Worm (Caenorhabditis elegans) whole organism, late embryonic: ENCODE results near the gene Y47D7A.7.
A peak's percentile ranks its signal among the peaks of the same experiment; 100 is the strongest.

ENCODE experiments used
- C08G9.2 ChIP-seq: sonication (generic microtip); optimal IDR thresholded peaks from 2 replicates; lab custom pipeline; 2016; ENCODE audit warnings: mild to moderate bottlenecking, missing genetic modification characterization, moderate library complexity, missing compliant biosample characterization
- F13H6.1 ChIP-seq: sonication (generic microtip); optimal IDR thresholded peaks from 2 replicates; lab custom pipeline; 2016; ENCODE audit warnings: missing genetic modification characterization, missing compliant biosample characterization
- K02D7.2 ChIP-seq: sonication (generic microtip); optimal IDR thresholded peaks from 2 replicates; lab custom pipeline; 2017; ENCODE audit warnings: mild to moderate bottlenecking, missing genetic modification characterization, missing compliant biosample characterization
- T23F11.4 ChIP-seq: fragments of 200-800 bp; sonication (Bioruptor generic); optimal IDR thresholded peaks from 2 replicates; lab custom pipeline; 2018; ENCODE audit warnings: mild to moderate bottlenecking, missing genetic modification characterization, missing compliant biosample characterization
- Y22D7AL.16 ChIP-seq: sonication (generic microtip); optimal IDR thresholded peaks from 2 replicates; lab custom pipeline; 2016; ENCODE audit warnings: missing genetic modification characterization, missing compliant biosample characterization
- ama-1 ChIP-seq: fragments of 150-350 bp; optimal IDR thresholded peaks from 2 replicates; lab custom pipeline; 2014
- ceh-2 ChIP-seq: sonication (generic microtip); optimal IDR thresholded peaks from 2 replicates; lab custom pipeline; 2016; ENCODE audit warnings: missing genotype, missing genetic modification characterization, missing compliant biosample characterization
- ceh-22 ChIP-seq: sonication (generic microtip); optimal IDR thresholded peaks from 2 replicates; lab custom pipeline; 2017; ENCODE audit warnings: missing biosample characterization, missing genetic modification characterization
- ceh-24 ChIP-seq: sonication (generic microtip); optimal IDR thresholded peaks from 2 replicates; lab custom pipeline; 2016; ENCODE audit warnings: mild to moderate bottlenecking, missing genetic modification characterization, missing compliant biosample characterization
- ceh-30 ChIP-seq: fragments of 150-350 bp; optimal IDR thresholded peaks from 2 replicates; lab custom pipeline; 2014; ENCODE audit warnings: missing biosample characterization, missing genetic modification characterization
- ceh-34 ChIP-seq: sonication (generic microtip); optimal IDR thresholded peaks from 2 replicates; lab custom pipeline; 2016; ENCODE audit warnings: mild to moderate bottlenecking, missing genetic modification characterization, missing compliant biosample characterization
- ceh-45 ChIP-seq: fragments of 200-800 bp; sonication (Bioruptor generic); IDR thresholded peaks from 2 replicates; pipeline ENCODE4 v1.3.6; 2022; ENCODE audit warnings: missing genetic modification reagents, missing genetic modification characterization, missing compliant biosample characterization
- ceh-6 ChIP-seq: fragments of 200-800 bp; sonication (Bioruptor generic); optimal IDR thresholded peaks from 2 replicates; lab custom pipeline; 2018; ENCODE audit warnings: mild to moderate bottlenecking, missing genetic modification characterization, missing compliant biosample characterization
- ceh-9 ChIP-seq: sonication (generic microtip); optimal IDR thresholded peaks from 2 replicates; lab custom pipeline; 2016; ENCODE audit warnings: mild to moderate bottlenecking, missing genetic modification characterization, inconsistent platforms, missing compliant biosample characterization
- che-1 ChIP-seq: sonication (generic microtip); optimal IDR thresholded peaks from 2 replicates; lab custom pipeline; 2016; ENCODE audit warnings: mild to moderate bottlenecking, missing genetic modification characterization, missing compliant biosample characterization
- dmd-4 ChIP-seq: sonication (generic microtip); optimal IDR thresholded peaks from 2 replicates; lab custom pipeline; 2016; ENCODE audit warnings: borderline replicate concordance, missing genetic modification characterization, missing compliant biosample characterization
- elt-2 ChIP-seq: sonication (generic microtip); optimal IDR thresholded peaks from 2 replicates; lab custom pipeline; 2016; ENCODE audit warnings: missing genetic modification reagents, missing genetic modification characterization, missing compliant biosample characterization
- ets-4 ChIP-seq: sonication (generic microtip); optimal IDR thresholded peaks from 2 replicates; lab custom pipeline; 2016; ENCODE audit warnings: missing genetic modification characterization, missing compliant biosample characterization
- fkh-10 ChIP-seq: fragments of 150-350 bp; optimal IDR thresholded peaks from 2 replicates; lab custom pipeline; 2014; ENCODE audit warnings: missing biosample characterization, missing genetic modification reagents, missing genetic modification characterization
- fkh-6 ChIP-seq: sonication (generic microtip); optimal IDR thresholded peaks from 2 replicates; lab custom pipeline; 2016; ENCODE audit warnings: missing genetic modification characterization, missing compliant biosample characterization
- hlh-13 ChIP-seq: fragments of 200-800 bp; sonication (Bioruptor generic); optimal IDR thresholded peaks from 2 replicates; lab custom pipeline; 2018; ENCODE audit warnings: mild to moderate bottlenecking, missing genetic modification characterization, missing compliant biosample characterization
- hlh-15 ChIP-seq: sonication (generic microtip); optimal IDR thresholded peaks from 2 replicates; lab custom pipeline; 2016; ENCODE audit warnings: missing genetic modification characterization, missing compliant biosample characterization
- hlh-30 ChIP-seq: sonication (generic microtip); optimal IDR thresholded peaks from 2 replicates; lab custom pipeline; 2017; ENCODE audit warnings: antibody characterized with exemption, missing genetic modification characterization, missing compliant biosample characterization; ENCODE audit not compliant: insufficient read depth
- hlh-8 ChIP-seq: sonication (generic microtip); optimal IDR thresholded peaks from 2 replicates; lab custom pipeline; 2016; ENCODE audit warnings: missing genotype, missing genetic modification characterization, missing compliant biosample characterization
- madf-2 ChIP-seq: sonication (generic microtip); optimal IDR thresholded peaks from 2 replicates; lab custom pipeline; 2017; ENCODE audit warnings: missing genetic modification characterization, missing compliant biosample characterization
- nfya-1 ChIP-seq: sonication (generic microtip); optimal IDR thresholded peaks from 2 replicates; lab custom pipeline; 2017; ENCODE audit warnings: missing genetic modification characterization, mild to moderate bottlenecking, missing compliant biosample characterization, antibody characterized with exemption, moderate library complexity
- npax-4 ChIP-seq: sonication (generic microtip); optimal IDR thresholded peaks from 2 replicates; lab custom pipeline; 2016; ENCODE audit warnings: missing genetic modification characterization, missing compliant biosample characterization
- odd-2 ChIP-seq: sonication (generic microtip); optimal IDR thresholded peaks from 2 replicates; lab custom pipeline; 2017; ENCODE audit warnings: antibody characterized with exemption, mild to moderate bottlenecking, missing genetic modification characterization, missing compliant biosample characterization
- pax-1 ChIP-seq: fragments of 150-350 bp; optimal IDR thresholded peaks from 2 replicates; lab custom pipeline; 2014; ENCODE audit warnings: missing biosample characterization, missing genetic modification characterization
- pha-2 ChIP-seq: sonication (generic microtip); optimal IDR thresholded peaks from 2 replicates; lab custom pipeline; 2017; ENCODE audit warnings: mild to moderate bottlenecking, missing genetic modification characterization, missing compliant biosample characterization
- pha-4 ChIP-seq: fragments of 150-350 bp; optimal IDR thresholded peaks from 2 replicates; lab custom pipeline; 2018; ENCODE audit warnings: missing biosample characterization, missing genetic modification reagents, missing genetic modification characterization
- pqm-1 ChIP-seq: sonication (generic microtip); optimal IDR thresholded peaks from 2 replicates; lab custom pipeline; 2016; ENCODE audit warnings: missing genetic modification characterization, missing compliant biosample characterization
- ref-2 ChIP-seq: sonication (generic microtip); optimal IDR thresholded peaks from 2 replicates; lab custom pipeline; 2016; ENCODE audit warnings: missing genetic modification characterization, missing compliant biosample characterization
- rnt-1 ChIP-seq: sonication (generic microtip); optimal IDR thresholded peaks from 2 replicates; lab custom pipeline; 2016; ENCODE audit warnings: missing genetic modification characterization, missing compliant biosample characterization
- sox-2 ChIP-seq: fragments of 200-800 bp; sonication (Bioruptor generic); IDR thresholded peaks from 2 replicates; pipeline ENCODE4 v1.3.6; 2022; ENCODE audit warnings: missing genetic modification reagents, missing genetic modification characterization, missing compliant biosample characterization
- tbx-2 ChIP-seq: sonication (generic microtip); optimal IDR thresholded peaks from 2 replicates; lab custom pipeline; 2016; ENCODE audit warnings: missing genetic modification characterization, missing compliant biosample characterization
- tbx-7 ChIP-seq: sonication (generic microtip); optimal IDR thresholded peaks from 2 replicates; lab custom pipeline; 2016; ENCODE audit warnings: missing genotype, missing genetic modification characterization, missing compliant biosample characterization
- unc-42 ChIP-seq: sonication (generic microtip); optimal IDR thresholded peaks from 2 replicates; lab custom pipeline; 2016; ENCODE audit warnings: missing genotype, missing genetic modification characterization, missing compliant biosample characterization
- unc-55 ChIP-seq: sonication (generic microtip); optimal IDR thresholded peaks from 2 replicates; lab custom pipeline; 2017; ENCODE audit warnings: missing biosample characterization, missing genetic modification reagents, missing genetic modification characterization
- zip-5 ChIP-seq: sonication (generic microtip); optimal IDR thresholded peaks from 2 replicates; lab custom pipeline; 2016; ENCODE audit warnings: missing genetic modification characterization, missing compliant biosample characterization

Gene Y47D7A.7

DNA sequence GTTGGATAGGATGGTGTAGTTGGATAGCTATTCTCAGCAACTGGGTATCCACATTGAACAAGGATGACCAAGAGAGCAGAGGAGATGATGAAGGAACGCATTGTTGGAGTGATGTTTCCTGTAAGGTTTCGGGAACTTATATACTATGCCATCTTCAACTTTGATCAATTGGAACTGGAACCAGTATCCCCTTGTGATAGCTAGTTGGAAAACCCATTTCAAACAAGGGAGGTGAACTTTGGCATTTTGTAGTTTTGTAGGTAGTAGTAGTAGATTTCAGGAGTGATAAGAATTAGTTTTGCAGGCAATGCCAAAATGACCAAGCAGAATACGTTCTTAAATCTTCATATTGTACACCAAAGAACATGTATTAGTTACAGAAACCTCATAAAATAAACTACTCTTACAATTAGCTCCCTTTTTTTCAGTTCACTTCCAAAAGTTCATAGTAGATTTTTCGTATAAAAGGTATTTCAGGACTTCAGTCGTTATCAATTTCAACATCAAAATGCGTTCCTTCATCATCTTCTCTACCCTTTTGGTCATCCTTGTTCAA is at the start of gene Y47D7A.7, which contains the start of gene Y47D7A.2:
TSS of gene Y47D7A.7 (minus strand) at position 101 of the 556 bp plus-strand sequence.
TSS of gene Y47D7A.2 (plus strand) at position 506 of the 556 bp plus-strand sequence.
- TF ChIP-seq odd-2 (tag; lab: Kevin White, UChicago) (no peak), rnt-1 (tag; lab: Kevin White, UChicago) (no peak), fkh-10 (no peak), ceh-34 (tag; lab: Kevin White, UChicago) (no peak), sox-2 (GFP tag; lab: Robert Waterston, UW) (no peak), hlh-8 (no peak), pha-4 (no peak), ceh-24 (tag; lab: Kevin White, UChicago) (no peak), hlh-15 (tag; lab: Kevin White, UChicago) (no peak), dmd-4 (tag; lab: Kevin White, UChicago) (no peak), C08G9.2 (no peak), ceh-30 (tag; lab: Kevin White, UChicago) (no peak), Y22D7AL.16 (tag; lab: Kevin White, UChicago) (no peak), ceh-2 (tag; lab: Kevin White, UChicago) (no peak), nfya-1 (no peak), F13H6.1 (no peak), unc-42 (no peak), unc-55 (GFP tag; lab: Kevin White, UChicago) (no peak), ref-2 (tag; lab: Kevin White, UChicago) (no peak), npax-4 (no peak)

ce11 chrV:4454634-4455033 is 35.0 kb upstream of the Y47D7A.7 start, which contains the start of gene gnrr-5:
Gene gnrr-5, minus strand, starts transcription at chrV:4454734.
- no peak for TF ChIP-seq zip-5
- no peak for TF ChIP-seq tbx-7 (tag; lab: Kevin White, UChicago)
- TF ChIP-seq ceh-6 (GFP tag; lab: Kevin White, UChicago): no peak
- no peak for TF ChIP-seq che-1 (tag; lab: Kevin White, UChicago)
- no peak for TF ChIP-seq fkh-6
- no peak for TF ChIP-seq pha-2 (tag; lab: Kevin White, UChicago)

- TF ChIP-seq F13H6.1: no peak
- TF ChIP-seq ets-4: no peak
- peak; percentile 70 for TF ChIP-seq elt-2 (tag; lab: Kevin White, UChicago)
- TF ChIP-seq unc-42: peak; percentile 90
- TF ChIP-seq rnt-1 (tag; lab: Kevin White, UChicago): no peak
- no peak for TF ChIP-seq pax-1 (tag; lab: Kevin White, UChicago)
- TF ChIP-seq T23F11.4 (GFP tag; lab: Kevin White, UChicago): no peak
- no peak for TF ChIP-seq ceh-22
- no peak for TF ChIP-seq ceh-45
- peak; percentile 2 for TF ChIP-seq ceh-2 (tag; lab: Kevin White, UChicago)
- TF ChIP-seq madf-2 (tag; lab: Kevin White, UChicago): no peak
- peak; percentile 15 for TF ChIP-seq nfya-1
- TF ChIP-seq ama-1 (lab: Kevin White, UChicago): no peak
- peak; percentile 22 for TF ChIP-seq ceh-34 (tag; lab: Kevin White, UChicago)
Measured at ce11 chrV:4450523-4451089, 30.9 kb upstream of the Y47D7A.7 start, which contains the start of gene rft-2. Gene rft-2, minus strand, starts transcription at chrV:4450563.

DNA sequence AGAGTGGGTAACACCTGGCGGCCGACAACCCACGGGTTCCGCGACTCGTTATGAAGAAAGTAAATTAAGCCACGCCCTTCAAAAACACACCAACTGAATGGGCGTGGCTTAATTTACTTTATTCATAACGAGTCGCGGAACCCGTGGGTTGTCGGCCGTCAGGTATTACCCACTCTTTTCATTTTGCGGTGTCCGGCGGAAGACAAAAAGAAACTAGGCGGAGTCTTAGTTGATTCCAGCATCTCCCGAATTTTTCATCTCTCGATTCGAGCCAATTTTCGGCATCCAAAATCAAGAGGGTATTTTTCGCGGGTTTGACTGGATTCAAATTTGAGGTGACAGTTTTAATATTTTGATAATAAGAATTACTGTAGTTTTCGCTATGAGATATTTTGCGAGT is 28.0 kb upstream of the Y47D7A.7 start:
- TF ChIP-seq tbx-2 (no peak), sox-2 (GFP tag; lab: Robert Waterston, UW) (no peak), ceh-9 (tag; lab: Kevin White, UChicago) (no peak), ets-4 (no peak), elt-2 (tag; lab: Kevin White, UChicago) (no peak), npax-4 (no peak), hlh-15 (tag; lab: Kevin White, UChicago) (no peak), fkh-6 (no peak), unc-42 (no peak), hlh-13 (GFP tag; lab: Kevin White, UChicago) (no peak), pqm-1 (tag; lab: Kevin White, UChicago) (no peak), dmd-4 (tag; lab: Kevin White, UChicago) (no peak), K02D7.2 (no peak), zip-5 (no peak), tbx-7 (tag; lab: Kevin White, UChicago) (no peak), che-1 (tag; lab: Kevin White, UChicago) (no peak), hlh-30 (tag; lab: Kevin White, UChicago) (no peak), Y22D7AL.16 (tag; lab: Kevin White, UChicago) (no peak)
- TF ChIP-seq, all 69 proteins: peak for 0
